Worm (Caenorhabditis elegans) whole organism, young adult: Measurements from ENCODE around the gene let-268.

Source experiments
- C06A6.2 ChIP-seq: fragments of 200-800 bp; sonication (Bioruptor generic); conservative IDR thresholded peaks from 2 replicates; pipeline ENCODE4 v1.3.6; 2022; ENCODE audit warnings: missing genetic modification characterization, missing compliant biosample characterization
- F10E7.11 ChIP-seq: sonication (generic microtip); optimal IDR thresholded peaks from 2 replicates; lab custom pipeline; 2017; ENCODE audit warnings: mild to moderate bottlenecking, missing genetic modification characterization, moderate library complexity, missing compliant biosample characterization
- ama-1 ChIP-seq, 3 experiments: fragments of 150-350 bp in 1 of 3; sonication (generic microtip) in 2 of 3; optimal IDR thresholded peaks; 2 replicates each; lab custom pipeline; 2014 to 2018; ENCODE audit warnings: missing biosample characterization in 2 of 3, missing genetic modification characterization in 2 of 3, missing genetic modification reagents in 2 of 3
- lin-35 ChIP-seq, 3 experiments: fragments of 150-350 bp in 2 of 3; sonication (generic microtip) in 1 of 3; optimal IDR thresholded peaks; 2 replicates each; lab custom pipeline; 2014 to 2018; ENCODE audit warnings: missing biosample characterization in 3 of 3, missing genetic modification characterization in 3 of 3, missing genetic modification reagents in 3 of 3
- lir-1 ChIP-seq: fragments of 200-800 bp; sonication (Bioruptor generic); conservative IDR thresholded peaks from 2 replicates; pipeline ENCODE4 v1.3.6; 2022; ENCODE audit warnings: missing genetic modification reagents, missing genetic modification characterization, missing compliant biosample characterization
- repo-1 ChIP-seq: sonication (generic microtip); optimal IDR thresholded peaks from 2 replicates; lab custom pipeline; 2017; ENCODE audit warnings: mild to moderate bottlenecking, missing genetic modification characterization, missing compliant biosample characterization
- snpc-4 ChIP-seq, 5 experiments: fragments of 150-350 bp in 1 of 5; sonication (generic microtip) in 4 of 5; optimal IDR thresholded peaks; 2 replicates each; lab custom pipeline; 2014 to 2018; ENCODE audit warnings: missing genetic modification characterization in 5 of 5, missing biosample characterization in 3 of 5, antibody characterized with exemption in 2 of 5, mild to moderate bottlenecking in 2 of 5, missing compliant biosample characterization in 2 of 5, missing genotype in 2 of 5, moderate library complexity in 2 of 5, missing genetic modification reagents in 1 of 5
- unc-130 ChIP-seq: sonication (generic microtip); optimal IDR thresholded peaks from 2 replicates; lab custom pipeline; 2016; ENCODE audit warnings: missing genetic modification reagents, missing genetic modification characterization, missing compliant biosample characterization
- ztf-22 ChIP-seq: fragments of 200-800 bp; sonication (Bioruptor generic); optimal IDR thresholded peaks from 2 replicates; lab custom pipeline; 2018; ENCODE audit warnings: mild to moderate bottlenecking, missing genetic modification characterization, moderate library complexity, missing compliant biosample characterization

DNA sequence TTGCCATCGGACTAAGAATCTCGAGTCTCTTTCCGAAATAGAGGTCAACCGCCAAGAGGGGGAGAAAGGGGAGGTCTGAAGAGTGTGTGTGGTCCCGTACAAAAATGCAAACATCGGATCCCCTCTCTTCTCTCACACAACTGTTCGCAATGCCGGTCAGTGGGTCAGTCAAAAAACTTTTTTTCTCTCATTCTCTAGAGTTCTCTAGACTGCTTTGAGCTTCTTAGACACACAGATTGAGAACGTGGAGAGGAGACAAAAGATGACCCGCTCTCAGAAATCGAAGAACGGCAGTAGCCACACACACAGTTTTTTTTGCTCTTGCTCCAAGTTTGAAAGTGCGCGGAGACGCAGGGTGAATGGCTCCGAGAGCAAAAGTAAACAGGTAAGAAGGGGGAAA, 36.0 kb upstream of the let-268 start:
- no peak for TF ChIP-seq F10E7.11 (tag; lab: Kevin White, UChicago)
- TF ChIP-seq C06A6.2 (GFP tag; lab: Robert Waterston, UW) = no peak
- no peak for TF ChIP-seq snpc-4 (GFP tag; optimal IDR thresholded peaks at IDR 0.05; lab: Kevin White, UChicago)
- TF ChIP-seq snpc-4 (tag; optimal IDR thresholded peaks at IDR 0.05; lab: Kevin White, UChicago) = no peak
- no peak for TF ChIP-seq ama-1 (optimal IDR thresholded peaks at IDR 0.05; lab: Kevin White, UChicago)
- no peak for TF ChIP-seq ama-1 (GFP tag; optimal IDR thresholded peaks at IDR 0.05; lab: Kevin White, UChicago)
- TF ChIP-seq unc-130 (GFP tag; lab: Kevin White, UChicago) = no peak
- no peak for TF ChIP-seq lir-1
- TF ChIP-seq lin-35 (GFP tag; optimal IDR thresholded peaks at IDR 0.05; lab: Kevin White, UChicago) = no peak
- no peak for TF ChIP-seq ztf-22 (GFP tag; lab: Kevin White, UChicago)
- TF ChIP-seq repo-1 (tag; lab: Kevin White, UChicago) = no peak
